Worm (Caenorhabditis elegans) whole organism, late embryonic: ENCODE data around the gene W01H2.2.
A peak's percentile ranks its signal among the peaks of the same experiment; 100 is the strongest.

ENCODE experiments used
- C08G9.2 ChIP-seq: sonication (generic microtip); optimal IDR thresholded peaks from 2 replicates; lab custom pipeline; 2016; ENCODE audit warnings: mild to moderate bottlenecking, missing genetic modification characterization, moderate library complexity, missing compliant biosample characterization
- C38D4.7 ChIP-seq: fragments of 200-800 bp; sonication (Bioruptor generic); optimal IDR thresholded peaks from 2 replicates; lab custom pipeline; 2018; ENCODE audit warnings: mild to moderate bottlenecking, missing genetic modification characterization, moderate library complexity, missing compliant biosample characterization
- K02D7.2 ChIP-seq: sonication (generic microtip); optimal IDR thresholded peaks from 2 replicates; lab custom pipeline; 2017; ENCODE audit warnings: mild to moderate bottlenecking, missing genetic modification characterization, missing compliant biosample characterization
- K09A11.1 ChIP-seq: sonication (generic microtip); optimal IDR thresholded peaks from 2 replicates; lab custom pipeline; 2017; ENCODE audit warnings: antibody characterized with exemption, mild to moderate bottlenecking, missing genetic modification characterization, missing compliant biosample characterization; ENCODE audit not compliant: insufficient read depth
- T23F11.4 ChIP-seq: fragments of 200-800 bp; sonication (Bioruptor generic); optimal IDR thresholded peaks from 2 replicates; lab custom pipeline; 2018; ENCODE audit warnings: mild to moderate bottlenecking, missing genetic modification characterization, missing compliant biosample characterization
- Y22D7AL.16 ChIP-seq: sonication (generic microtip); optimal IDR thresholded peaks from 2 replicates; lab custom pipeline; 2016; ENCODE audit warnings: missing genetic modification characterization, missing compliant biosample characterization
- ahr-1 ChIP-seq: sonication (generic microtip); optimal IDR thresholded peaks from 2 replicates; lab custom pipeline; 2016; ENCODE audit warnings: missing genetic modification characterization, missing compliant biosample characterization
- ama-1 ChIP-seq: fragments of 150-350 bp; optimal IDR thresholded peaks from 2 replicates; lab custom pipeline; 2014
- ceh-14 ChIP-seq: sonication (generic microtip); optimal IDR thresholded peaks from 2 replicates; lab custom pipeline; 2016; ENCODE audit warnings: missing genotype, missing genetic modification characterization, missing compliant biosample characterization
- ceh-2 ChIP-seq: sonication (generic microtip); optimal IDR thresholded peaks from 2 replicates; lab custom pipeline; 2016; ENCODE audit warnings: missing genotype, missing genetic modification characterization, missing compliant biosample characterization
- ceh-24 ChIP-seq: sonication (generic microtip); optimal IDR thresholded peaks from 2 replicates; lab custom pipeline; 2016; ENCODE audit warnings: mild to moderate bottlenecking, missing genetic modification characterization, missing compliant biosample characterization
- ceh-31 ChIP-seq: sonication (generic microtip); optimal IDR thresholded peaks from 2 replicates; lab custom pipeline; 2016; ENCODE audit warnings: missing genetic modification characterization, missing compliant biosample characterization
- ceh-34 ChIP-seq: sonication (generic microtip); optimal IDR thresholded peaks from 2 replicates; lab custom pipeline; 2016; ENCODE audit warnings: mild to moderate bottlenecking, missing genetic modification characterization, missing compliant biosample characterization
- ceh-48 ChIP-seq: sonication (generic microtip); optimal IDR thresholded peaks from 2 replicates; lab custom pipeline; 2016; ENCODE audit warnings: missing genetic modification characterization, inconsistent platforms, missing compliant biosample characterization
- ceh-6 ChIP-seq: fragments of 200-800 bp; sonication (Bioruptor generic); optimal IDR thresholded peaks from 2 replicates; lab custom pipeline; 2018; ENCODE audit warnings: mild to moderate bottlenecking, missing genetic modification characterization, missing compliant biosample characterization
- ceh-9 ChIP-seq: sonication (generic microtip); optimal IDR thresholded peaks from 2 replicates; lab custom pipeline; 2016; ENCODE audit warnings: mild to moderate bottlenecking, missing genetic modification characterization, inconsistent platforms, missing compliant biosample characterization
- dmd-4 ChIP-seq: sonication (generic microtip); optimal IDR thresholded peaks from 2 replicates; lab custom pipeline; 2016; ENCODE audit warnings: borderline replicate concordance, missing genetic modification characterization, missing compliant biosample characterization
- dve-1 ChIP-seq: sonication (generic microtip); optimal IDR thresholded peaks from 2 replicates; lab custom pipeline; 2017; ENCODE audit warnings: antibody characterized with exemption, mild to moderate bottlenecking, missing genetic modification characterization, missing compliant biosample characterization
- elt-2 ChIP-seq: sonication (generic microtip); optimal IDR thresholded peaks from 2 replicates; lab custom pipeline; 2016; ENCODE audit warnings: missing genetic modification reagents, missing genetic modification characterization, missing compliant biosample characterization
- elt-4 ChIP-seq: sonication (generic microtip); optimal IDR thresholded peaks from 2 replicates; lab custom pipeline; 2016; ENCODE audit warnings: missing genetic modification characterization, missing compliant biosample characterization
- ets-4 ChIP-seq: sonication (generic microtip); optimal IDR thresholded peaks from 2 replicates; lab custom pipeline; 2016; ENCODE audit warnings: missing genetic modification characterization, missing compliant biosample characterization
- fax-1 ChIP-seq: sonication (generic microtip); optimal IDR thresholded peaks from 2 replicates; lab custom pipeline; 2016; ENCODE audit warnings: missing genotype, missing genetic modification characterization, missing compliant biosample characterization
- fkh-6 ChIP-seq: sonication (generic microtip); optimal IDR thresholded peaks from 2 replicates; lab custom pipeline; 2016; ENCODE audit warnings: missing genetic modification characterization, missing compliant biosample characterization
- gmeb-2 ChIP-seq: sonication (generic microtip); optimal IDR thresholded peaks from 2 replicates; lab custom pipeline; 2016; ENCODE audit warnings: missing genetic modification characterization, inconsistent platforms, missing compliant biosample characterization
- hlh-13 ChIP-seq: fragments of 200-800 bp; sonication (Bioruptor generic); optimal IDR thresholded peaks from 2 replicates; lab custom pipeline; 2018; ENCODE audit warnings: mild to moderate bottlenecking, missing genetic modification characterization, missing compliant biosample characterization
- hlh-15 ChIP-seq: sonication (generic microtip); optimal IDR thresholded peaks from 2 replicates; lab custom pipeline; 2016; ENCODE audit warnings: missing genetic modification characterization, missing compliant biosample characterization
- hlh-6 ChIP-seq: sonication (generic microtip); optimal IDR thresholded peaks from 2 replicates; lab custom pipeline; 2016; ENCODE audit warnings: missing genotype, missing genetic modification characterization, missing compliant biosample characterization
- lim-6 ChIP-seq: sonication (generic microtip); optimal IDR thresholded peaks from 2 replicates; lab custom pipeline; 2016; ENCODE audit warnings: missing genetic modification characterization, missing compliant biosample characterization
- lin-11 ChIP-seq: fragments of 200-800 bp; sonication (Bioruptor generic); optimal IDR thresholded peaks from 2 replicates; lab custom pipeline; 2018; ENCODE audit warnings: mild to moderate bottlenecking, missing genetic modification characterization, missing compliant biosample characterization
- madf-2 ChIP-seq: sonication (generic microtip); optimal IDR thresholded peaks from 2 replicates; lab custom pipeline; 2017; ENCODE audit warnings: missing genetic modification characterization, missing compliant biosample characterization
- mec-3 ChIP-seq: sonication (generic microtip); optimal IDR thresholded peaks from 2 replicates; lab custom pipeline; 2016; ENCODE audit warnings: borderline replicate concordance, missing genetic modification characterization, missing compliant biosample characterization
- nfya-1 ChIP-seq: sonication (generic microtip); optimal IDR thresholded peaks from 2 replicates; lab custom pipeline; 2017; ENCODE audit warnings: missing genetic modification characterization, mild to moderate bottlenecking, missing compliant biosample characterization, antibody characterized with exemption, moderate library complexity
- nhr-11 ChIP-seq: fragments of 150-350 bp; optimal IDR thresholded peaks from 2 replicates; lab custom pipeline; 2014; ENCODE audit warnings: missing biosample characterization, missing genetic modification characterization
- nhr-232 ChIP-seq: sonication (generic microtip); optimal IDR thresholded peaks from 2 replicates; lab custom pipeline; 2016; ENCODE audit warnings: missing genetic modification characterization, missing compliant biosample characterization
- odd-2 ChIP-seq: sonication (generic microtip); optimal IDR thresholded peaks from 2 replicates; lab custom pipeline; 2017; ENCODE audit warnings: antibody characterized with exemption, mild to moderate bottlenecking, missing genetic modification characterization, missing compliant biosample characterization
- pag-3 ChIP-seq: sonication (generic microtip); optimal IDR thresholded peaks from 2 replicates; lab custom pipeline; 2016; ENCODE audit warnings: missing compliant biosample characterization, missing genetic modification characterization, borderline replicate concordance
- pat-9 ChIP-seq: fragments of 200-800 bp; sonication (Bioruptor generic); optimal IDR thresholded peaks from 2 replicates; lab custom pipeline; 2018; ENCODE audit warnings: mild to moderate bottlenecking, missing genetic modification characterization, moderate library complexity, missing compliant biosample characterization
- pax-1 ChIP-seq: fragments of 150-350 bp; optimal IDR thresholded peaks from 2 replicates; lab custom pipeline; 2014; ENCODE audit warnings: missing biosample characterization, missing genetic modification characterization
- pqm-1 ChIP-seq: sonication (generic microtip); optimal IDR thresholded peaks from 2 replicates; lab custom pipeline; 2016; ENCODE audit warnings: missing genetic modification characterization, missing compliant biosample characterization
- rnt-1 ChIP-seq: sonication (generic microtip); optimal IDR thresholded peaks from 2 replicates; lab custom pipeline; 2016; ENCODE audit warnings: missing genetic modification characterization, missing compliant biosample characterization
- sdc-2 ChIP-seq: sonication (generic microtip); optimal IDR thresholded peaks from 2 replicates; lab custom pipeline; 2016; ENCODE audit warnings: missing genotype, missing genetic modification characterization, missing compliant biosample characterization
- sox-2 ChIP-seq: fragments of 200-800 bp; sonication (Bioruptor generic); IDR thresholded peaks from 2 replicates; pipeline ENCODE4 v1.3.6; 2022; ENCODE audit warnings: missing genetic modification reagents, missing genetic modification characterization, missing compliant biosample characterization
- syd-9 ChIP-seq: sonication (generic microtip); optimal IDR thresholded peaks from 2 replicates; lab custom pipeline; 2016; ENCODE audit warnings: mild to moderate bottlenecking, missing genetic modification characterization, moderate library complexity, missing compliant biosample characterization
- tbx-7 ChIP-seq: sonication (generic microtip); optimal IDR thresholded peaks from 2 replicates; lab custom pipeline; 2016; ENCODE audit warnings: missing genotype, missing genetic modification characterization, missing compliant biosample characterization
- ttx-3 ChIP-seq: sonication (generic microtip); optimal IDR thresholded peaks from 2 replicates; lab custom pipeline; 2016; ENCODE audit warnings: missing genetic modification reagents, missing genetic modification characterization, missing compliant biosample characterization
- unc-42 ChIP-seq: sonication (generic microtip); optimal IDR thresholded peaks from 2 replicates; lab custom pipeline; 2016; ENCODE audit warnings: missing genotype, missing genetic modification characterization, missing compliant biosample characterization
- unc-55 ChIP-seq: sonication (generic microtip); optimal IDR thresholded peaks from 2 replicates; lab custom pipeline; 2017; ENCODE audit warnings: missing biosample characterization, missing genetic modification reagents, missing genetic modification characterization
- zip-5 ChIP-seq: sonication (generic microtip); optimal IDR thresholded peaks from 2 replicates; lab custom pipeline; 2016; ENCODE audit warnings: missing genetic modification characterization, missing compliant biosample characterization
- ztf-16 ChIP-seq: sonication (generic microtip); optimal IDR thresholded peaks from 2 replicates; lab custom pipeline; 2017; ENCODE audit warnings: missing genetic modification characterization, missing compliant biosample characterization

The W01H2.2 gene

ce11 chrX:4209131-4209530, 9.1 kb downstream of the W01H2.2 start (continued):
- peak; percentile 83 for TF ChIP-seq pax-1
- TF ChIP-seq hlh-13 (GFP tag; lab: Kevin White, UChicago), result peak; percentile 65
- TF ChIP-seq ceh-34 (tag; lab: Kevin White, UChicago), result peak; percentile 97
- TF ChIP-seq elt-2 (tag; lab: Kevin White, UChicago), result peak; percentile 76
- TF ChIP-seq ahr-1 (tag; lab: Kevin White, UChicago), result peak; percentile 32
- TF ChIP-seq ceh-6 (GFP tag; lab: Kevin White, UChicago), result peak; percentile 70
- no peak for TF ChIP-seq ceh-9 (tag; lab: Kevin White, UChicago)
- peak; percentile 98 for TF ChIP-seq nfya-1 (tag; lab: Kevin White, UChicago)
- peak; percentile 89 for TF ChIP-seq ceh-2 (tag; lab: Kevin White, UChicago)
- TF ChIP-seq hlh-15, result peak; percentile 16
- TF ChIP-seq ama-1 (lab: Kevin White, UChicago), result no peak
- TF ChIP-seq hlh-6 (tag; lab: Kevin White, UChicago), result peak; percentile 35
- no peak for TF ChIP-seq fkh-6
- no peak for TF ChIP-seq zip-5 (tag; lab: Kevin White, UChicago)
- TF ChIP-seq fax-1 (tag; lab: Kevin White, UChicago), result peak; percentile 6
- peak; percentile 70 for TF ChIP-seq ttx-3 (tag; lab: Kevin White, UChicago)
- peak; percentile 95 for TF ChIP-seq dve-1 (tag; lab: Kevin White, UChicago)
- TF ChIP-seq mec-3 (tag; lab: Kevin White, UChicago), result no peak
- no peak for TF ChIP-seq elt-4
- TF ChIP-seq pag-3 (tag; lab: Kevin White, UChicago), result no peak
- peak; percentile 52 for TF ChIP-seq ets-4 (tag; lab: Kevin White, UChicago)
- TF ChIP-seq nhr-11 (tag; lab: Kevin White, UChicago), result no peak
- peak; percentile 100 for TF ChIP-seq sdc-2 (tag; lab: Kevin White, UChicago)
- TF ChIP-seq madf-2 (tag; lab: Kevin White, UChicago), result peak; percentile 67
- TF ChIP-seq ztf-16 (tag; lab: Kevin White, UChicago), result peak; percentile 73
- no peak for TF ChIP-seq K02D7.2 (tag; lab: Kevin White, UChicago)
- peak; percentile 78 for TF ChIP-seq C08G9.2 (tag; lab: Kevin White, UChicago)
- no peak for TF ChIP-seq Y22D7AL.16 (tag; lab: Kevin White, UChicago)
- TF ChIP-seq ceh-31 (tag; lab: Kevin White, UChicago), result peak; percentile 98
- TF ChIP-seq lim-6 (tag; lab: Kevin White, UChicago), result peak; percentile 42
- peak; percentile 94 for TF ChIP-seq rnt-1 (tag; lab: Kevin White, UChicago)
- peak; percentile 66 for TF ChIP-seq tbx-7
- TF ChIP-seq ceh-48 (tag; lab: Kevin White, UChicago), result peak; percentile 94
- TF ChIP-seq pat-9 (tag; lab: Kevin White, UChicago), result peak; percentile 72
- peak; percentile 40 for TF ChIP-seq C38D4.7
- peak; percentile 55 for TF ChIP-seq lin-11 (tag; lab: Kevin White, UChicago)
- TF ChIP-seq unc-55 (GFP tag; lab: Kevin White, UChicago), result peak; percentile 82
- peak; percentile 85 for TF ChIP-seq K09A11.1 (tag; lab: Kevin White, UChicago)
- peak; percentile 95 for TF ChIP-seq unc-42 (tag; lab: Kevin White, UChicago)
- TF ChIP-seq sox-2 (GFP tag; lab: Robert Waterston, UW), result peak; percentile 80
- TF ChIP-seq dmd-4 (tag; lab: Kevin White, UChicago), result peak; percentile 76
- peak; percentile 63 for TF ChIP-seq gmeb-2 (tag; lab: Kevin White, UChicago)
- TF ChIP-seq nhr-232 (tag; lab: Kevin White, UChicago), result no peak
- peak; percentile 83 for TF ChIP-seq syd-9 (tag; lab: Kevin White, UChicago)
- no peak for TF ChIP-seq ceh-24 (tag; lab: Kevin White, UChicago)
- TF ChIP-seq odd-2 (tag; lab: Kevin White, UChicago), result peak; percentile 36
- peak; percentile 91 for TF ChIP-seq ceh-14 (tag; lab: Kevin White, UChicago)
- peak; percentile 67 for TF ChIP-seq T23F11.4 (GFP tag; lab: Kevin White, UChicago)
- peak; percentile 37 for TF ChIP-seq pqm-1
